Fruit fly (Drosophila melanogaster) whole organism, embryonic: ENCODE results near the gene CG13081.

Experiments used
- Atf6 ChIP-seq: fragments of 200-800 bp; sonication (Bioruptor generic); IDR thresholded peaks from 2 replicates; pipeline ENCODE4 v1.3.6; 2022; ENCODE audit warnings: missing biosample characterization, missing genetic modification characterization
- C15 ChIP-seq: fragments of 200-800 bp; sonication (Bioruptor generic); IDR thresholded peaks from 3 replicates; pipeline ENCODE4 v1.3.6; 2022; ENCODE audit warnings: missing biosample characterization, missing genetic modification characterization
- CG11085 ChIP-seq: fragments of 200-800 bp; sonication (Bioruptor generic); IDR thresholded peaks from 2 replicates; pipeline ENCODE4 v1.3.6; 2022; ENCODE audit warnings: missing biosample characterization, missing genetic modification characterization
- CG11398 ChIP-seq: fragments of 200-800 bp; sonication (Bioruptor generic); optimal IDR thresholded peaks from 2 replicates; lab custom pipeline; 2016; ENCODE audit warnings: missing biosample characterization, missing genetic modification characterization
- CG12071 ChIP-seq: fragments of 200-800 bp; sonication (Bioruptor generic); optimal IDR thresholded peaks from 3 replicates; lab custom pipeline; 2018; ENCODE audit warnings: missing biosample characterization, mild to moderate bottlenecking, missing genetic modification characterization
- CG12659 ChIP-seq: fragments of 200-800 bp; sonication (Bioruptor generic); optimal IDR thresholded peaks from 3 replicates; lab custom pipeline; 2017; ENCODE audit warnings: mild to moderate bottlenecking, missing biosample characterization, missing genetic modification reagents, missing genetic modification characterization
- CG12744 ChIP-seq: fragments of 200-800 bp; sonication (Bioruptor generic); optimal IDR thresholded peaks from 2 replicates; lab custom pipeline; 2016; ENCODE audit warnings: missing biosample characterization, missing genetic modification characterization
- CG14441 ChIP-seq: fragments of 200-800 bp; sonication (Bioruptor generic); IDR thresholded peaks from 2 replicates; pipeline ENCODE4 v1.3.6; 2022; ENCODE audit warnings: missing biosample characterization, missing genetic modification characterization
- CG15696 ChIP-seq: fragments of 200-800 bp; sonication (Bioruptor generic); optimal IDR thresholded peaks from 2 replicates; lab custom pipeline; 2019; ENCODE audit warnings: missing biosample characterization, mild to moderate bottlenecking, missing genetic modification characterization, moderate library complexity
- CG16815 ChIP-seq: fragments of 200-800 bp; sonication (Bioruptor generic); optimal IDR thresholded peaks from 3 replicates; lab custom pipeline; 2017; ENCODE audit warnings: missing biosample characterization, mild to moderate bottlenecking, missing genetic modification characterization
- CG17568 ChIP-seq: fragments of 200-800 bp; sonication (Bioruptor generic); optimal IDR thresholded peaks from 2 replicates; lab custom pipeline; 2018; ENCODE audit warnings: missing biosample characterization, mild to moderate bottlenecking, missing genetic modification characterization, moderate library complexity
- CG18619 ChIP-seq: fragments of 200-800 bp; sonication (Bioruptor generic); optimal IDR thresholded peaks from 3 replicates; lab custom pipeline; 2017; ENCODE audit warnings: missing biosample characterization, mild to moderate bottlenecking, missing genetic modification characterization
- CG2199 ChIP-seq: fragments of 200-800 bp; sonication (Bioruptor generic); IDR thresholded peaks from 3 replicates; pipeline ENCODE4 v1.3.6; 2022; ENCODE audit warnings: missing biosample characterization, missing genetic modification characterization
- CG3065 ChIP-seq: fragments of 200-800 bp; sonication (Bioruptor generic); optimal IDR thresholded peaks from 2 replicates; lab custom pipeline; 2016; ENCODE audit warnings: missing biosample characterization, missing genetic modification characterization
- CG3407 ChIP-seq: fragments of 200-800 bp; sonication (Bioruptor generic); optimal IDR thresholded peaks from 2 replicates; lab custom pipeline; 2018; ENCODE audit warnings: missing biosample characterization, mild to moderate bottlenecking, missing genetic modification characterization
- CG3726 ChIP-seq: fragments of 200-800 bp; sonication (Bioruptor generic); IDR thresholded peaks from 3 replicates; pipeline ENCODE4, ENCODE4 v1.3.6; 2022; ENCODE audit warnings: missing biosample characterization, missing genetic modification characterization
- CG4820 ChIP-seq: fragments of 200-800 bp; sonication (Bioruptor generic); optimal IDR thresholded peaks from 3 replicates; lab custom pipeline; 2016; ENCODE audit warnings: missing biosample characterization, missing genetic modification characterization
- CG8281 ChIP-seq: fragments of 200-800 bp; sonication (Bioruptor generic); optimal IDR thresholded peaks from 2 replicates; lab custom pipeline; 2018; ENCODE audit warnings: missing biosample characterization, mild to moderate bottlenecking, missing genetic modification characterization, moderate library complexity
- CG9727 ChIP-seq: fragments of 200-800 bp; sonication (Bioruptor generic); optimal IDR thresholded peaks from 3 replicates; lab custom pipeline; 2017; ENCODE audit warnings: missing biosample characterization, mild to moderate bottlenecking, missing genetic modification characterization
- CG9797 ChIP-seq: fragments of 200-800 bp; sonication (Bioruptor generic); optimal IDR thresholded peaks from 3 replicates; lab custom pipeline; 2018; ENCODE audit warnings: missing biosample characterization, mild to moderate bottlenecking, missing genetic modification characterization
- CHES-1-like ChIP-seq: fragments of 200-800 bp; sonication (Bioruptor generic); optimal IDR thresholded peaks from 2 replicates; lab custom pipeline; 2016; ENCODE audit warnings: missing biosample characterization, missing genetic modification characterization
- Camta ChIP-seq: fragments of 200-800 bp; sonication (Bioruptor generic); optimal IDR thresholded peaks from 2 replicates; lab custom pipeline; 2016; ENCODE audit warnings: missing biosample characterization, missing genetic modification characterization
- Dfd ChIP-seq, 2 experiments: fragments of >200 bp; optimal IDR thresholded peaks; 2 replicates each; lab custom pipeline; 2017; ENCODE audit warnings: missing biosample characterization in 2 of 2, missing genetic modification characterization in 2 of 2
- Fer1 ChIP-seq: fragments of 200-800 bp; sonication (Bioruptor generic); optimal IDR thresholded peaks from 2 replicates; lab custom pipeline; 2017; ENCODE audit warnings: missing biosample characterization, mild to moderate bottlenecking, missing genetic modification characterization
- H2.0 ChIP-seq: fragments of 200-800 bp; sonication (Bioruptor generic); IDR thresholded peaks from 2 replicates; pipeline ENCODE4 v1.3.6; 2022; ENCODE audit warnings: missing biosample characterization, missing genetic modification characterization
- Hey ChIP-seq: fragments of 200-800 bp; sonication (Bioruptor generic); optimal IDR thresholded peaks from 3 replicates; lab custom pipeline; 2018; ENCODE audit warnings: missing biosample characterization, mild to moderate bottlenecking, missing genetic modification characterization
- Mad ChIP-seq: fragments of 200-800 bp; sonication (Bioruptor generic); optimal IDR thresholded peaks from 2 replicates; lab custom pipeline; 2016; ENCODE audit warnings: missing biosample characterization, missing genetic modification characterization
- Oaz ChIP-seq: fragments of 200-800 bp; sonication (Bioruptor generic); IDR thresholded peaks from 2 replicates; pipeline ENCODE4 v1.3.6; 2022; ENCODE audit warnings: missing biosample characterization, missing genetic modification characterization
- Ptx1 ChIP-seq: fragments of 200-800 bp; sonication (Bioruptor generic); IDR thresholded peaks from 2 replicates; pipeline ENCODE4 v1.3.6; 2022; ENCODE audit warnings: missing biosample characterization, missing genetic modification characterization
- Stat92E ChIP-seq, 3 experiments: fragments of >200 bp in 2 of 3; fragments of 200-800 bp in 1 of 3; sonication (Bioruptor generic) in 1 of 3; optimal IDR thresholded peaks; 2 replicates each; lab custom pipeline; 2017 to 2019; ENCODE audit warnings: missing biosample characterization in 3 of 3, missing genetic modification characterization in 3 of 3, mild to moderate bottlenecking in 1 of 3, moderate library complexity in 1 of 3
- Xbp1 ChIP-seq: fragments of 200-800 bp; sonication (Bioruptor generic); optimal IDR thresholded peaks from 3 replicates; lab custom pipeline; 2016; ENCODE audit warnings: missing biosample characterization, mild to moderate bottlenecking, missing genetic modification characterization
- aop ChIP-seq: fragments of 200-800 bp; sonication (Bioruptor generic); IDR thresholded peaks from 2 replicates; pipeline ENCODE4 v1.3.6; 2022; ENCODE audit warnings: missing biosample characterization, missing genetic modification characterization
- bigmax ChIP-seq: fragments of 200-800 bp; sonication (Bioruptor generic); optimal IDR thresholded peaks from 2 replicates; lab custom pipeline; 2018; ENCODE audit warnings: missing biosample characterization, mild to moderate bottlenecking, missing genetic modification characterization
- cas ChIP-seq: fragments of 200-800 bp; sonication (Bioruptor generic); IDR thresholded peaks from 2 replicates; pipeline ENCODE4 v1.3.6; 2022; ENCODE audit warnings: missing biosample characterization, missing genetic modification characterization
- da ChIP-seq: fragments of 200-800 bp; sonication (Bioruptor generic); optimal IDR thresholded peaks from 2 replicates; lab custom pipeline; 2016; ENCODE audit warnings: missing biosample characterization, missing genetic modification characterization
- fd3F ChIP-seq: fragments of 200-800 bp; sonication (Bioruptor generic); optimal IDR thresholded peaks from 2 replicates; lab custom pipeline; 2018; ENCODE audit warnings: missing biosample characterization, mild to moderate bottlenecking, missing genetic modification characterization, moderate library complexity
- fd64A ChIP-seq: fragments of 200-800 bp; sonication (Bioruptor generic); optimal IDR thresholded peaks from 3 replicates; lab custom pipeline; 2018; ENCODE audit warnings: missing biosample characterization, mild to moderate bottlenecking, missing genetic modification characterization
- gcm2 ChIP-seq: fragments of 200-800 bp; sonication (Bioruptor generic); optimal IDR thresholded peaks from 2 replicates; lab custom pipeline; 2016; ENCODE audit warnings: missing biosample characterization, missing genetic modification characterization
- gem ChIP-seq: fragments of 200-800 bp; sonication (Bioruptor generic); optimal IDR thresholded peaks from 2 replicates; lab custom pipeline; 2019; ENCODE audit warnings: missing biosample characterization, mild to moderate bottlenecking, missing genetic modification characterization, moderate library complexity
- ham ChIP-seq: fragments of 200-800 bp; sonication (Bioruptor generic); IDR thresholded peaks from 2 replicates; pipeline ENCODE4 v1.3.6; 2022; ENCODE audit warnings: missing biosample characterization, missing genetic modification characterization
- hth ChIP-seq: fragments of >200 bp; optimal IDR thresholded peaks from 2 replicates; lab custom pipeline; 2017; ENCODE audit warnings: inconsistent platforms
- mld ChIP-seq: fragments of 200-800 bp; sonication (Bioruptor generic); IDR thresholded peaks from 3 replicates; pipeline ENCODE4 v1.3.6; 2022; ENCODE audit warnings: missing biosample characterization, missing genetic modification characterization; ENCODE audit not compliant: partially characterized antibody
- nau ChIP-seq: fragments of 200-800 bp; sonication (Bioruptor generic); optimal IDR thresholded peaks from 3 replicates; lab custom pipeline; 2017; ENCODE audit warnings: missing biosample characterization, mild to moderate bottlenecking, missing genetic modification characterization, missing genetic modification reagents
- ro ChIP-seq: fragments of 200-800 bp; sonication (Bioruptor generic); IDR thresholded peaks from 2 replicates; pipeline ENCODE4 v1.3.6; 2022; ENCODE audit warnings: missing biosample characterization, missing genetic modification characterization
- seq ChIP-seq: fragments of 200-800 bp; sonication (Bioruptor generic); IDR thresholded peaks from 2 replicates; pipeline ENCODE4 v1.3.6; 2022; ENCODE audit warnings: missing biosample characterization, missing genetic modification characterization
- stc ChIP-seq: fragments of 200-800 bp; sonication (Bioruptor generic); IDR thresholded peaks from 2 replicates; pipeline ENCODE4 v1.3.6; 2022; ENCODE audit warnings: missing biosample characterization, missing genetic modification characterization
- ttk ChIP-seq: fragments of 200-800 bp; sonication (Bioruptor generic); IDR thresholded peaks from 2 replicates; pipeline ENCODE4 v2.1.2; 2022; ENCODE audit warnings: missing biosample characterization, missing genetic modification characterization
- vnd ChIP-seq: fragments of 200-800 bp; sonication (Bioruptor generic); IDR thresholded peaks from 3 replicates; pipeline ENCODE4 v1.3.6; 2022; ENCODE audit warnings: missing biosample characterization, missing genetic modification characterization; ENCODE audit not compliant: partially characterized antibody
- wor ChIP-seq: fragments of 200-800 bp; sonication (Bioruptor generic); IDR thresholded peaks from 2 replicates; pipeline ENCODE4 v1.3.6; 2022; ENCODE audit warnings: missing biosample characterization, missing genetic modification characterization

CG13081 gene

dm6 chr2L:19586436-19587333 lies 46.3 kb downstream of the CG13081 start, which contains the start of gene Lar (continued):
- no peak for TF ChIP-seq CG17568 (GFP tag; lab: Kevin White, UChicago)
- TF ChIP-seq Hey (tag; lab: Kevin White, UChicago): no peak
- no peak for TF ChIP-seq CG2199 (GFP tag; lab: Robert Waterston, UW)
- peak; percentile 35; the same call in 1 of the 2 replicates for TF ChIP-seq stc
- no peak for TF ChIP-seq ro (GFP tag; lab: Robert Waterston, UW)
- TF ChIP-seq da (GFP tag; lab: Kevin White, UChicago): peak; percentile 47
- peak; percentile 50 for TF ChIP-seq fd3F (GFP tag; lab: Kevin White, UChicago)
- TF ChIP-seq Camta (GFP tag; lab: Kevin White, UChicago): peak; percentile 56
- TF ChIP-seq wor (GFP tag; lab: Robert Waterston, UW): no peak
- TF ChIP-seq ham: no peak
- TF ChIP-seq CG3407 (GFP tag; lab: Kevin White, UChicago): no peak
- TF ChIP-seq CG11085: no peak
- TF ChIP-seq nau (GFP tag; lab: Kevin White, UChicago): no peak
- peak; percentile 38; the same call in 1 of the 2 replicates for TF ChIP-seq Ptx1 (GFP tag; lab: Robert Waterston, UW)
- peak; percentile 47 for TF ChIP-seq gcm2 (GFP tag; lab: Kevin White, UChicago)
- TF ChIP-seq mld (GFP tag; lab: Robert Waterston, UW): no peak
- TF ChIP-seq CG9797: peak; percentile 44
- peak; percentile 68 for TF ChIP-seq Atf6 (GFP tag; lab: Robert Waterston, UW)
- peak; percentile 74 for TF ChIP-seq CG18619 (GFP tag; lab: Kevin White, UChicago)
- TF ChIP-seq seq (GFP tag; lab: Robert Waterston, UW): no peak
- TF ChIP-seq ttk (GFP tag; lab: Robert Waterston, UW): no peak
- peak; percentile 53 for TF ChIP-seq CG4820 (GFP tag; lab: Kevin White, UChicago)
- no peak for TF ChIP-seq CG8281
- TF ChIP-seq CG9727 (GFP tag; lab: Kevin White, UChicago): peak; percentile 58
- peak; percentile 84 for TF ChIP-seq CG12659
- peak; percentile 54 for TF ChIP-seq Mad (GFP tag; lab: Kevin White, UChicago)
- 0 out of 2 replicates have a peak, but pooled peaks have one; percentile 17 for TF ChIP-seq cas
- TF ChIP-seq CG11398 (GFP tag; lab: Kevin White, UChicago): peak; percentile 24
- TF ChIP-seq Dfd (GFP tag; optimal IDR thresholded peaks at IDR 0.05; lab: Kevin White, UChicago): no peak
- TF ChIP-seq H2.0 (GFP tag; lab: Robert Waterston, UW): peak; percentile 53; the same call in 1 of the 2 replicates
- no peak for TF ChIP-seq vnd
- TF ChIP-seq aop: no peak
- peak; percentile 68 for TF ChIP-seq gem (tag; lab: Kevin White, UChicago)
- no peak for TF ChIP-seq CG16815 (GFP tag; lab: Kevin White, UChicago)
- TF ChIP-seq CG12744 (GFP tag; lab: Kevin White, UChicago): no peak
- no peak for TF ChIP-seq fd64A
- no peak for TF ChIP-seq bigmax
- TF ChIP-seq C15 (GFP tag; lab: Robert Waterston, UW): no peak
- TF ChIP-seq Oaz (GFP tag; lab: Robert Waterston, UW): no peak; the same call in 1 of the 2 replicates
- TF ChIP-seq CG3065 (GFP tag; lab: Kevin White, UChicago): no peak
- TF ChIP-seq Fer1: peak; percentile 57
- TF ChIP-seq CG14441: peak; percentile 31; the same call in 1 of the 2 replicates
- peak in 1 of 3 experiments; percentile 59 for TF ChIP-seq Stat92E (GFP tag; optimal IDR thresholded peaks at IDR 0.05; lab: Kevin White, UChicago)
- TF ChIP-seq CG15696: peak; percentile 49
- peak; percentile 53 for TF ChIP-seq CHES-1-like
- TF ChIP-seq Xbp1 (GFP tag; lab: Kevin White, UChicago): peak; percentile 68
- TF ChIP-seq CG3726 (GFP tag; lab: Robert Waterston, UW): no peak
- TF ChIP-seq hth (lab: Kevin White, UChicago): no peak
- no peak for TF ChIP-seq CG12071
